Worm (Caenorhabditis elegans): ENCODE measurements around the gene F13D11.3.

- TF ChIP-seq flt-1 (GFP tag; IDR thresholded peaks at IDR 0.05) (no peak), F13C5.2 (tag; optimal IDR thresholded peaks at IDR 0.05) (no peak), ama-1 (optimal IDR thresholded peaks at IDR 0.05) (no peak), hmbx-1 (tag; optimal IDR thresholded peaks at IDR 0.05) (no peak), hnd-1 (tag; optimal IDR thresholded peaks at IDR 0.05) (no peak), ceh-36 (tag; optimal IDR thresholded peaks at IDR 0.05) (no peak), pes-1 (GFP tag; IDR thresholded peaks at IDR 0.05) (no peak), scrt-1 (GFP tag; IDR thresholded peaks at IDR 0.05) (no peak), aly-1 (tag; optimal IDR thresholded peaks at IDR 0.05) (no peak), tra-4 (tag; optimal IDR thresholded peaks at IDR 0.05) (no peak), hmg-4 (GFP tag; optimal IDR thresholded peaks at IDR 0.05) (no peak), tbx-37 (GFP tag; conservative IDR thresholded peaks at IDR 0.05) (no peak), B0310.2 (tag; optimal IDR thresholded peaks at IDR 0.05) (no peak)
Measured at ce11 chrX:5763292-5763691, 42.4 kb downstream of the F13D11.3 start, which contains the start of gene tag-294.

Data from whole organism, early embryonic.